Worm (Caenorhabditis elegans): Measurements from ENCODE around the gene C56C10.6.

ce11 chrII:6588605-6589292, 7.6 kb upstream of the C56C10.6 start, which contains the start of gene icd-1:
- TF ChIP-seq egl-13 (tag; optimal IDR thresholded peaks at IDR 0.05): peak; percentile 86
- peak; percentile 94 to 96 for TF ChIP-seq lsy-2 (tag; optimal IDR thresholded peaks at IDR 0.05)
- TF ChIP-seq lin-35 (GFP tag; optimal IDR thresholded peaks at IDR 0.05): peak; percentile 84 to 87
- TF ChIP-seq nhr-28 (tag; optimal IDR thresholded peaks at IDR 0.05): no peak
- no peak for TF ChIP-seq Y116A8C.19 (tag; optimal IDR thresholded peaks at IDR 0.05; ENCODE audit: borderline replicate concordance)
- TF ChIP-seq lin-39 (tag; optimal IDR thresholded peaks at IDR 0.05): peak; percentile 94
- TF ChIP-seq nhr-76 (tag; optimal IDR thresholded peaks at IDR 0.05): no peak
- peak; percentile 43 for TF ChIP-seq ama-1 (optimal IDR thresholded peaks at IDR 0.05)
- peak; percentile 89 for TF ChIP-seq lir-3 (tag; optimal IDR thresholded peaks at IDR 0.05; ENCODE audit: poor library complexity)
- TF ChIP-seq mep-1 (tag; optimal IDR thresholded peaks at IDR 0.05): peak; percentile 94
